Worm (Caenorhabditis elegans) whole organism, midembryonic: ENCODE results near the gene R04F11.3.

ENCODE experiments used
- T22C8.4 ChIP-seq: fragments of 200-800 bp; sonication (Bioruptor generic); IDR thresholded peaks from 2 replicates; pipeline ENCODE4 v1.3.6; 2022; ENCODE audit warnings: missing genetic modification characterization, missing compliant biosample characterization
- cog-1 ChIP-seq: sonication (generic microtip); optimal IDR thresholded peaks from 2 replicates; lab custom pipeline; 2016; ENCODE audit warnings: missing genetic modification characterization, missing compliant biosample characterization
- flt-1 ChIP-seq: fragments of 200-800 bp; sonication (Bioruptor generic); IDR thresholded peaks from 2 replicates; pipeline ENCODE4 v1.3.6; 2022; ENCODE audit warnings: missing genetic modification characterization, missing compliant biosample characterization
- klf-2 ChIP-seq: fragments of 200-800 bp; sonication (Bioruptor generic); conservative IDR thresholded peaks from 2 replicates; pipeline ENCODE4 v1.3.6; 2022; ENCODE audit warnings: missing genetic modification reagents, missing genetic modification characterization, missing compliant biosample characterization
- med-1 ChIP-seq: sonication (generic microtip); optimal IDR thresholded peaks from 2 replicates; lab custom pipeline; 2017; ENCODE audit warnings: missing genetic modification characterization, mild to moderate bottlenecking, missing compliant biosample characterization, antibody characterized with exemption, missing genetic modification reagents; ENCODE audit not compliant: insufficient read depth
- ref-1 ChIP-seq: fragments of 200-800 bp; sonication (Bioruptor generic); conservative IDR thresholded peaks from 2 replicates; pipeline ENCODE4 v1.3.6; 2022; ENCODE audit warnings: missing genetic modification reagents, missing genetic modification characterization, missing compliant biosample characterization
- tab-1 ChIP-seq: fragments of 200-800 bp; sonication (Bioruptor generic); IDR thresholded peaks from 2 replicates; pipeline ENCODE4 v1.3.6; 2022; ENCODE audit warnings: missing genetic modification characterization, missing compliant biosample characterization
- ztf-23 ChIP-seq: fragments of 200-800 bp; sonication (Bioruptor generic); IDR thresholded peaks from 2 replicates; pipeline ENCODE4 v1.3.6; 2022; ENCODE audit warnings: missing genetic modification reagents, missing genetic modification characterization, missing compliant biosample characterization
- ztf-29 ChIP-seq: fragments of 200-800 bp; sonication (Bioruptor generic); IDR thresholded peaks from 2 replicates; pipeline ENCODE4 v1.3.6; 2022; ENCODE audit warnings: missing genetic modification reagents, missing genetic modification characterization, missing compliant biosample characterization

R04F11.3 gene

ce11 chrV:12320274-12320839 is 3.4 kb upstream of the R04F11.3 start:
- TF ChIP-seq klf-2 (GFP tag; lab: Robert Waterston, UW) (no peak), T22C8.4 (GFP tag; lab: Robert Waterston, UW) (no peak), med-1 (GFP tag; lab: Kevin White, UChicago) (no peak), ztf-29 (GFP tag; lab: Robert Waterston, UW) (no peak), ztf-23 (GFP tag; lab: Robert Waterston, UW) (no peak), tab-1 (GFP tag; lab: Robert Waterston, UW) (no peak), cog-1 (tag; lab: Kevin White, UChicago) (no peak), ref-1 (GFP tag; lab: Robert Waterston, UW) (no peak)

- peak; percentile 9 for TF ChIP-seq cog-1 (tag; lab: Kevin White, UChicago)
- TF ChIP-seq T22C8.4 (GFP tag; lab: Robert Waterston, UW): no peak
- TF ChIP-seq ref-1 (GFP tag; lab: Robert Waterston, UW): no peak
These were observed 1.0 kb upstream of the R04F11.3 start, which contains the start of the genes R04F11.5 and R04F11.2 for ce11 chrV:12317894-12318553. TSS of gene R04F11.5 (minus strand) at chrV:12318019. TSS of gene R04F11.2 (plus strand) at chrV:12318381.

- TF ChIP-seq T22C8.4 (GFP tag; lab: Robert Waterston, UW) (no peak), cog-1 (tag; lab: Kevin White, UChicago) (no peak), ztf-23 (GFP tag; lab: Robert Waterston, UW) (no peak), ztf-29 (GFP tag; lab: Robert Waterston, UW) (no peak), flt-1 (GFP tag; lab: Robert Waterston, UW) (no peak), klf-2 (GFP tag; lab: Robert Waterston, UW) (no peak), med-1 (GFP tag; lab: Kevin White, UChicago) (no peak), tab-1 (GFP tag; lab: Robert Waterston, UW) (no peak), ref-1 (GFP tag; lab: Robert Waterston, UW) (no peak)
These were observed 904 bp downstream of the R04F11.3 start for ce11 chrV:12316076-12316475.

- no peak for TF ChIP-seq ztf-29 (GFP tag; lab: Robert Waterston, UW)
- TF ChIP-seq ref-1 (GFP tag; lab: Robert Waterston, UW): no peak
- no peak for TF ChIP-seq tab-1 (GFP tag; lab: Robert Waterston, UW)
- TF ChIP-seq T22C8.4 (GFP tag; lab: Robert Waterston, UW): no peak
- no peak for TF ChIP-seq cog-1 (tag; lab: Kevin White, UChicago)
- TF ChIP-seq flt-1 (GFP tag; lab: Robert Waterston, UW): no peak
- TF ChIP-seq klf-2 (GFP tag; lab: Robert Waterston, UW): no peak
- no peak for TF ChIP-seq ztf-23 (GFP tag; lab: Robert Waterston, UW)
- TF ChIP-seq med-1 (GFP tag; lab: Kevin White, UChicago): no peak
These were observed 2.6 kb downstream of the R04F11.3 start for ce11 chrV:12314413-12314812.

ce11 chrV:12310256-12310655 is 6.7 kb downstream of the R04F11.3 start, which contains the start of gene hpo-30:
TSS of gene hpo-30 (minus strand) at chrV:12310356.
- TF ChIP-seq klf-2 (GFP tag; lab: Robert Waterston, UW) (no peak), tab-1 (GFP tag; lab: Robert Waterston, UW) (no peak), T22C8.4 (GFP tag; lab: Robert Waterston, UW) (no peak), cog-1 (tag; lab: Kevin White, UChicago) (no peak), ztf-29 (GFP tag; lab: Robert Waterston, UW) (no peak), ref-1 (GFP tag; lab: Robert Waterston, UW) (no peak), ztf-23 (GFP tag; lab: Robert Waterston, UW) (no peak), flt-1 (GFP tag; lab: Robert Waterston, UW) (no peak), med-1 (GFP tag; lab: Kevin White, UChicago) (no peak)

ce11 chrV:12307011-12307540 is 9.9 kb downstream of the R04F11.3 start, which contains the start of gene srg-45:
TSS of gene srg-45 (plus strand) at chrV:12307490.
- TF ChIP-seq flt-1 (GFP tag; lab: Robert Waterston, UW) (no peak), med-1 (GFP tag; lab: Kevin White, UChicago) (no peak), ztf-23 (GFP tag; lab: Robert Waterston, UW) (no peak), ztf-29 (GFP tag; lab: Robert Waterston, UW) (no peak), klf-2 (GFP tag; lab: Robert Waterston, UW) (no peak), T22C8.4 (GFP tag; lab: Robert Waterston, UW) (no peak), tab-1 (GFP tag; lab: Robert Waterston, UW) (no peak), cog-1 (tag; lab: Kevin White, UChicago) (no peak), ref-1 (GFP tag; lab: Robert Waterston, UW) (no peak)

- TF ChIP-seq klf-2 (GFP tag; lab: Robert Waterston, UW) (no peak), med-1 (GFP tag; lab: Kevin White, UChicago) (no peak), tab-1 (GFP tag; lab: Robert Waterston, UW) (no peak), ztf-23 (GFP tag; lab: Robert Waterston, UW) (no peak), flt-1 (GFP tag; lab: Robert Waterston, UW) (no peak), ztf-29 (GFP tag; lab: Robert Waterston, UW) (no peak), T22C8.4 (GFP tag; lab: Robert Waterston, UW) (no peak), cog-1 (tag; lab: Kevin White, UChicago) (no peak), ref-1 (GFP tag; lab: Robert Waterston, UW) (no peak)
These were observed 11.3 kb downstream of the R04F11.3 start for ce11 chrV:12305677-12306076.

ce11 chrV:12303453-12304077 is 13.4 kb downstream of the R04F11.3 start:
- TF ChIP-seq cog-1 (tag; lab: Kevin White, UChicago) (peak; percentile 100), ztf-23 (GFP tag; lab: Robert Waterston, UW) (peak; percentile 99), ztf-29 (GFP tag; lab: Robert Waterston, UW) (peak; percentile 100), T22C8.4 (GFP tag; lab: Robert Waterston, UW) (peak; percentile 100), tab-1 (GFP tag; lab: Robert Waterston, UW) (peak; percentile 100), flt-1 (GFP tag; lab: Robert Waterston, UW) (peak; percentile 100), med-1 (GFP tag; lab: Kevin White, UChicago) (peak; percentile 94), ref-1 (GFP tag; lab: Robert Waterston, UW) (peak; percentile 100), klf-2 (GFP tag; lab: Robert Waterston, UW) (peak; percentile 100)
